Fruit fly (Drosophila melanogaster) whole organism, pupa: ENCODE measurements around the gene CG15356.

Experiments used
- CG12605 ChIP-seq: fragments of 200-800 bp; sonication (Bioruptor generic); IDR thresholded peaks from 2 replicates; pipeline ENCODE4 v1.3.6; 2022; ENCODE audit warnings: missing biosample characterization, missing genetic modification characterization
- CG13204 ChIP-seq: fragments of 200-800 bp; sonication (Bioruptor generic); optimal IDR thresholded peaks from 2 replicates; lab custom pipeline; 2018; ENCODE audit warnings: missing biosample characterization, mild to moderate bottlenecking, missing genetic modification characterization, moderate library complexity
- CG15710 ChIP-seq: fragments of 200-800 bp; sonication (Bioruptor generic); optimal IDR thresholded peaks from 2 replicates; lab custom pipeline; 2018; ENCODE audit warnings: missing biosample characterization, mild to moderate bottlenecking, missing genetic modification characterization, moderate library complexity
- CG32121 ChIP-seq: fragments of 200-800 bp; sonication (Bioruptor generic); IDR thresholded peaks from 2 replicates; pipeline ENCODE4 v1.3.6; 2022; ENCODE audit warnings: missing biosample characterization, missing genetic modification characterization
- CG34367 ChIP-seq: fragments of 200-800 bp; sonication (Bioruptor generic); optimal IDR thresholded peaks from 2 replicates; lab custom pipeline; 2018; ENCODE audit warnings: missing biosample characterization, mild to moderate bottlenecking, missing genetic modification characterization
- CG4496 ChIP-seq: fragments of 200-800 bp; sonication (Bioruptor generic); IDR thresholded peaks from 3 replicates; pipeline ENCODE4 v1.3.6; 2022; ENCODE audit warnings: missing biosample characterization, missing genetic modification characterization
- CG8301 ChIP-seq: fragments of 200-800 bp; sonication (Bioruptor generic); optimal IDR thresholded peaks from 2 replicates; lab custom pipeline; 2018; ENCODE audit warnings: missing biosample characterization, mild to moderate bottlenecking, missing genetic modification characterization
- Pif1A ChIP-seq: fragments of 200-800 bp; sonication (Bioruptor generic); optimal IDR thresholded peaks from 3 replicates; lab custom pipeline; 2016; ENCODE audit warnings: missing biosample characterization, missing genetic modification characterization
- Pif1B ChIP-seq: fragments of 200-800 bp; sonication (Bioruptor generic); optimal IDR thresholded peaks from 3 replicates; lab custom pipeline; 2016; ENCODE audit warnings: missing biosample characterization, missing genetic modification characterization
- rn ChIP-seq: fragments of 200-800 bp; sonication (Bioruptor generic); IDR thresholded peaks from 2 replicates; pipeline ENCODE4 v1.3.6; 2022; ENCODE audit warnings: missing biosample characterization, missing genetic modification characterization

DNA sequence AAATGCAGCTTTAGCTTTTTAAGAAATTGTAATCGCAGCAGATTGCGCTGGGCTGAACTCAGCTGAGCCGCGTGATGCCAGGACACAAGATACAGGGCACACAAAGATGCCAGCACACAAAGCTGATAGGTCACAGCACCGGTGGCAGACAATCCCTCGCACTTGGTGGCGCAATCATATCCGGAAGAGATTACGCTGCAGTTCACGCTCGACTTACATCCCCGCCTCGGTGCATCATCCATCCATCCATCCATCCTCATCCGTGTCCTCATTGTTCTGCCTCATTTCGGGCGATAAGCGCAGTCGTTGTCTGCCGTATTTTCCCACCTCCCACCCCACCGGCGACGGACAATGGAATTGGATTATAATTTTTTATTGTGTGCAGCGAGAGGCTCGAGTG, 32.6 kb downstream of the CG15356 start:
- no peak for TF ChIP-seq CG32121
- no peak for TF ChIP-seq CG12605 (GFP tag; lab: Robert Waterston, UW)
- no peak for TF ChIP-seq Pif1B (GFP tag; lab: Kevin White, UChicago)
- no peak for TF ChIP-seq rn (GFP tag; lab: Robert Waterston, UW)
- TF ChIP-seq CG13204 (GFP tag; lab: Kevin White, UChicago): no peak
- no peak for TF ChIP-seq CG15710
- TF ChIP-seq CG34367: no peak
- no peak for TF ChIP-seq CG8301 (tag; lab: Kevin White, UChicago)
- TF ChIP-seq CG4496 (GFP tag; lab: Robert Waterston, UW): no peak
- no peak for TF ChIP-seq Pif1A (GFP tag; lab: Kevin White, UChicago)
